Worm (Caenorhabditis elegans): ENCODE measurements around the gene mlc-3.
A peak's percentile ranks its signal among the peaks of the same experiment; 100 is the strongest.

The mlc-3 gene

ce11 chrIII:5552072-5552667 lies 12.7 kb upstream of the mlc-3 start, which contains the start of gene F09F7.6:
Gene F09F7.6 (minus strand): TSS chrIII:5552135.
- no peak for TF ChIP-seq mab-9 (GFP tag; IDR thresholded peaks at IDR 0.05)
- no peak for TF ChIP-seq nhr-77 (tag; optimal IDR thresholded peaks at IDR 0.05)
- TF ChIP-seq hpl-2 (GFP tag; optimal IDR thresholded peaks at IDR 0.05): no peak
- peak in 1 of 2 experiments; percentile 96 for TF ChIP-seq mdl-1 (tag; optimal IDR thresholded peaks at IDR 0.05)
- no peak for TF ChIP-seq pqm-1 (tag; optimal IDR thresholded peaks at IDR 0.05)
- no peak for TF ChIP-seq isw-1 (GFP tag; IDR thresholded peaks at IDR 0.05)
- TF ChIP-seq ztf-4 (tag; optimal IDR thresholded peaks at IDR 0.05): peak; percentile 51
- peak; percentile 53; the same call in 1 of the 2 replicates for TF ChIP-seq grh-1 (GFP tag; IDR thresholded peaks at IDR 0.05)
- no peak for TF ChIP-seq egl-13 (tag; optimal IDR thresholded peaks at IDR 0.05)
- TF ChIP-seq aly-2 (tag; optimal IDR thresholded peaks at IDR 0.05): no peak
- TF ChIP-seq ceh-63 (GFP tag; optimal IDR thresholded peaks at IDR 0.05): no peak
- no peak for TF ChIP-seq ztf-11 (tag; optimal IDR thresholded peaks at IDR 0.05)
- TF ChIP-seq irx-1 (tag; optimal IDR thresholded peaks at IDR 0.05): peak; percentile 10
- TF ChIP-seq pax-3 (tag; optimal IDR thresholded peaks at IDR 0.05): no peak
- TF ChIP-seq lin-35 (GFP tag; optimal IDR thresholded peaks at IDR 0.05): peak; percentile 41 to 81
- TF ChIP-seq alr-1 (tag; optimal IDR thresholded peaks at IDR 0.05; ENCODE audit: borderline replicate concordance): no peak
- TF ChIP-seq unc-98 (GFP tag; IDR thresholded peaks at IDR 0.05): no peak
- no peak for TF ChIP-seq unc-30 (tag; optimal IDR thresholded peaks at IDR 0.05)
- TF ChIP-seq ceh-8 (GFP tag; optimal IDR thresholded peaks at IDR 0.05): no peak
- no peak for TF ChIP-seq lin-15B (tag; optimal IDR thresholded peaks at IDR 0.05)
- TF ChIP-seq ces-1 (GFP tag; optimal IDR thresholded peaks at IDR 0.05): no peak
- peak in 2 of 3 experiments; percentile 21 to 42 for TF ChIP-seq dpl-1 (GFP tag; optimal IDR thresholded peaks at IDR 0.05)
- TF ChIP-seq lir-3 (tag; optimal IDR thresholded peaks at IDR 0.05; ENCODE audit: poor library complexity): peak; percentile 72
- TF ChIP-seq nhr-84 (tag; optimal IDR thresholded peaks at IDR 0.05): no peak
- peak; percentile 81 for TF ChIP-seq tbx-2 (tag; optimal IDR thresholded peaks at IDR 0.05)
- peak; percentile 89 for TF ChIP-seq lin-14 (GFP tag; optimal IDR thresholded peaks at IDR 0.05)
- TF ChIP-seq ets-5 (GFP tag; IDR thresholded peaks at IDR 0.05): no peak
- no peak for TF ChIP-seq fos-1 (tag; optimal IDR thresholded peaks at IDR 0.05)
- no peak for TF ChIP-seq pag-3 (tag; optimal IDR thresholded peaks at IDR 0.05; ENCODE audit: borderline replicate concordance, insufficient read depth)
- TF ChIP-seq F16B12.6 (tag; optimal IDR thresholded peaks at IDR 0.05): no peak
- no peak for TF ChIP-seq unc-86 (tag; optimal IDR thresholded peaks at IDR 0.05)
- TF ChIP-seq Y116A8C.19 (tag; optimal IDR thresholded peaks at IDR 0.05; ENCODE audit: borderline replicate concordance): no peak
- TF ChIP-seq nhr-11 (tag; optimal IDR thresholded peaks at IDR 0.05): no peak
- no peak for TF ChIP-seq efl-3 (GFP tag; optimal IDR thresholded peaks at IDR 0.05)
- TF ChIP-seq swsn-7 (tag; optimal IDR thresholded peaks at IDR 0.05): peak; percentile 46
- TF ChIP-seq lsy-2 (tag; optimal IDR thresholded peaks at IDR 0.05): peak; percentile 57 to 63
- TF ChIP-seq blmp-1 (tag; optimal IDR thresholded peaks at IDR 0.05): peak; percentile 44
- peak; percentile 26 for TF ChIP-seq C04F5.9 (tag; optimal IDR thresholded peaks at IDR 0.05)
- TF ChIP-seq nhr-71 (tag; optimal IDR thresholded peaks at IDR 0.05): peak; percentile 95
- no peak for TF ChIP-seq C34B4.2 (tag; optimal IDR thresholded peaks at IDR 0.05)
- no peak for TF ChIP-seq ceh-82 (tag; optimal IDR thresholded peaks at IDR 0.05)
- TF ChIP-seq nhr-90 (tag; optimal IDR thresholded peaks at IDR 0.05; ENCODE audit: poor library complexity): peak; percentile 81
- peak; percentile 47 for TF ChIP-seq ama-1 (optimal IDR thresholded peaks at IDR 0.05)
- no peak for TF ChIP-seq hlh-4 (tag; optimal IDR thresholded peaks at IDR 0.05)
- no peak for TF ChIP-seq zip-4 (GFP tag; optimal IDR thresholded peaks at IDR 0.05)
- peak; percentile 35 to 93 (median 72) for TF ChIP-seq elt-3 (tag; optimal IDR thresholded peaks at IDR 0.05)
- peak; percentile 50 for TF ChIP-seq vab-15 (tag; optimal IDR thresholded peaks at IDR 0.05)
- peak; percentile 97 for TF ChIP-seq nhr-20 (tag; optimal IDR thresholded peaks at IDR 0.05)
- peak; percentile 98 for TF ChIP-seq nhr-85 (tag)
- TF ChIP-seq lin-39 (tag; optimal IDR thresholded peaks at IDR 0.05): peak; percentile 25
- peak; percentile 62 for TF ChIP-seq nhr-47 (tag; optimal IDR thresholded peaks at IDR 0.05)
- TF ChIP-seq sox-4 (tag; optimal IDR thresholded peaks at IDR 0.05): no peak

Data from whole organism, L1 larva.